Fruit fly (Drosophila melanogaster): ENCODE data around the gene Yip1d1.

Gene Yip1d1

DNA sequence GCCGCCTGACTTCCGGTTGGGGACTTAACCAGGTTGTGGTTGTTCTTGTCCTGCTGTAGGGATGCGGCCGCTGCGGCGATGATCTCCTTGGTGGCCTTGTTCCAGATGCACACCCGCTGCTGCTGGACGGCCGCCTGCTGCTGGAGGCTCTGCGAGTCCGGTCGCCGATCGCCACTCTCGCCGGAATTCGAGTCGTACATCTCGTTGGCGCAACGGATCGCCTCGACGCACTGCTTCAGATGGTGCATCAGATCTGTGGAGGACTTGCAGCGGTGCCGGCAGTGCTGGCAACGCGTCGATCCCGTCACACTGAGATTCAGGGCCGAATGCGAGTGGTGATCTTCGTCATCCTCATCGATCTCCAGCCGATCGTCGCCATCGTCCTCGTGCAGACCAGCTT is 28.5 kb upstream of the Yip1d1 start:
- no peak for TF ChIP-seq woc (GFP tag; optimal IDR thresholded peaks at IDR 0.05)
- no peak for TF ChIP-seq OdsH (GFP tag; optimal IDR thresholded peaks at IDR 0.05)
- TF ChIP-seq HLH106 (tag; optimal IDR thresholded peaks at IDR 0.05): no peak
- TF ChIP-seq dmrt93B (GFP tag; optimal IDR thresholded peaks at IDR 0.05): no peak
- TF ChIP-seq GATAd (GFP tag; optimal IDR thresholded peaks at IDR 0.05): no peak

DNA sequence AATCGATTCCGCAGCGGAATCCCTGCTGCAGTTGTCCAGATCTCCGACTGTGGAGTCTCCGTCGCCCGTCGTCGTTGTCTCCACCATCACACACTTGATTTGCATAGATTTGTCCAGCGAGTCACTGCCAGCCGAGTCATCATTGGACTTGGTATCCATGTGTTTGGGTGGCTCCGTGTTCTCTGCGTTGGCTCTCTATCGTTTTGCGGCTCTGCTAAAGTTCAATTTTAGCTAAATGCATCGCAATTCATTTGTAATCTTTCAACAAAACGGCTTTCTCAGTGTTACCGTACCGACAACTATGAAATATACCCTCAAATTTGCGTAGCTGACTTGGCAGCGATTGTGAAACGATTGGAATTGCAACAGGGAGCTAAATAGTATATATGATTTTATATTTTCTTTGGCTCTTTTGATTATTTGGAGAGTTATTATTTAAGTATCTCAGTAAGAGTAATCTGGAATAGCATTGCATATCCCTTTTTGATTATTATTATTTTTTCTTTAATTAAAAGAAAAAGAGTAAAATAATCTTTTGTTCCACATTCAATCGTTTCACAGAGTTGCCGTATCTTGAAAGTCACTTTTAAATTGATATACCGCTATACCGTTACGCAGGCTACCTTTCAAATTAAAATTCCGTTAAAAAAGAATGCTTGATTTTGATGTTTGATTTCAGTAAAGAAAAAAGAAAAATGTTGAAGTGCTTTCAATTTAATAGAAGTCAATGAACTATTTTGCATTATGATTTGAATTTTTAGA is 20.8 kb upstream of the Yip1d1 start, which contains the start of gene CG9933:
CG9933 (minus strand) TSS at position 293 of the 762 bp plus-strand sequence.
- no peak for TF ChIP-seq Hnf4 (GFP tag; optimal IDR thresholded peaks at IDR 0.05)
- TF ChIP-seq Dif (GFP tag; optimal IDR thresholded peaks at IDR 0.05; ENCODE audit: partially characterized antibody): no peak
- no peak for TF ChIP-seq usp (GFP tag; optimal IDR thresholded peaks at IDR 0.05)
- no peak for TF ChIP-seq dsf (GFP tag; optimal IDR thresholded peaks at IDR 0.05; ENCODE audit: borderline replicate concordance)
- no peak for TF ChIP-seq lola (GFP tag; optimal IDR thresholded peaks at IDR 0.05)
- no peak for TF ChIP-seq Mio (GFP tag; optimal IDR thresholded peaks at IDR 0.05)
- TF ChIP-seq Sp1 (GFP tag; optimal IDR thresholded peaks at IDR 0.05): no peak

DNA sequence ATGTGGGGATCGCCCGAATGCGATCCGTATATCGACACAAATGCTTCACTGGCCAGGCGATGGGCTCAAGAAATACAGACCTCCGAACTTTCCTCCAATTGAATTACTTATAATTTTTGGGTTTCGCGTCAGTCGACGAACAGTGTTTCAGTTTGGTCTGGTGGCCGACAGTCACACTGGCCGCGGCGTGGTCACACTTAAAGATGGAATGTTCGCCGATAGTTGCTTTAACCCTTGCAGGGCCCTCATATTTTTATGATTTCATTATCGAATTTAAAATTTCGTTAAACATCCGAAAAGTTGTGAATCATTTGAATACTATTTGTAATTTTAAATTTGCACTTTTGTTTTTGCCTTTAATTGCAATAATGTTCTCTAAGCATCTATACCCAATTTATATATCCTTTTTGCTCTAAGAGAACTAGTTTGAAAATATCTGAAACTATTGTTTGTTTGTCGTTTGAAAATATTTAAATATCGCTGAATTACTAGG is 18.6 kb upstream of the Yip1d1 start, which contains the start of gene Ube4B:
Ube4B (minus strand) TSS at position 443 of the 493 bp plus-strand sequence.
- no peak for TF ChIP-seq brk (GFP tag; optimal IDR thresholded peaks at IDR 0.05)
- TF ChIP-seq dmrt93B (GFP tag; optimal IDR thresholded peaks at IDR 0.05): no peak
- TF ChIP-seq Mio (GFP tag; optimal IDR thresholded peaks at IDR 0.05): no peak
- no peak for TF ChIP-seq dl (GFP tag; optimal IDR thresholded peaks at IDR 0.05; ENCODE audit: insufficient read depth in 1 of 2, partially characterized antibody in 2 of 2)
- no peak for TF ChIP-seq Abd-B (GFP tag; optimal IDR thresholded peaks at IDR 0.05)
- TF ChIP-seq CG9705 (GFP tag; optimal IDR thresholded peaks at IDR 0.05): peak; percentile 49
- no peak for TF ChIP-seq Rel (GFP tag; optimal IDR thresholded peaks at IDR 0.05)
- peak; percentile 59 for TF ChIP-seq Rel (tag; optimal IDR thresholded peaks at IDR 0.05)
- no peak for TF ChIP-seq Dfd (GFP tag; optimal IDR thresholded peaks at IDR 0.05)
- no peak for TF ChIP-seq jim (GFP tag; optimal IDR thresholded peaks at IDR 0.05)
- TF ChIP-seq CrebA (GFP tag; optimal IDR thresholded peaks at IDR 0.05; ENCODE audit: borderline replicate concordance): no peak
- TF ChIP-seq pan (optimal IDR thresholded peaks at IDR 0.05): no peak
- TF ChIP-seq OdsH (GFP tag; optimal IDR thresholded peaks at IDR 0.05): peak; percentile 6
- TF ChIP-seq HLH106 (tag; optimal IDR thresholded peaks at IDR 0.05): peak; percentile 71
- TF ChIP-seq Vsx2 (GFP tag; optimal IDR thresholded peaks at IDR 0.05; ENCODE audit: partially characterized antibody): no peak
- no peak for TF ChIP-seq lola (GFP tag; optimal IDR thresholded peaks at IDR 0.05)
- TF ChIP-seq Myc (optimal IDR thresholded peaks at IDR 0.05): no peak
- no peak for TF ChIP-seq Hnf4 (GFP tag; optimal IDR thresholded peaks at IDR 0.05)
- TF ChIP-seq Hr83 (GFP tag; optimal IDR thresholded peaks at IDR 0.05; ENCODE audit: poor library complexity, severe bottlenecking): peak; percentile 83
- no peak for TF ChIP-seq Jra (GFP tag; optimal IDR thresholded peaks at IDR 0.05)
- TF ChIP-seq ey (GFP tag; optimal IDR thresholded peaks at IDR 0.05): peak; percentile 40
- no peak for TF ChIP-seq GATAd (GFP tag; optimal IDR thresholded peaks at IDR 0.05)
- TF ChIP-seq foxo (GFP tag; optimal IDR thresholded peaks at IDR 0.05): peak in 1 of 2 experiments; percentile 71
- peak; percentile 56 for TF ChIP-seq fru (GFP tag; optimal IDR thresholded peaks at IDR 0.05)
- peak; percentile 25 for TF ChIP-seq woc (GFP tag; optimal IDR thresholded peaks at IDR 0.05)
- peak; percentile 68 for TF ChIP-seq h (GFP tag; optimal IDR thresholded peaks at IDR 0.05)
- TF ChIP-seq br (GFP tag; optimal IDR thresholded peaks at IDR 0.05): no peak
- TF ChIP-seq psq (GFP tag; optimal IDR thresholded peaks at IDR 0.05): peak; percentile 38
- peak; percentile 62 for TF ChIP-seq Sp1 (GFP tag; optimal IDR thresholded peaks at IDR 0.05)
- no peak for TF ChIP-seq Dif (GFP tag; optimal IDR thresholded peaks at IDR 0.05; ENCODE audit: partially characterized antibody)
- TF ChIP-seq rgr (GFP tag; optimal IDR thresholded peaks at IDR 0.05): peak; percentile 65
- no peak for TF ChIP-seq N (GFP tag; optimal IDR thresholded peaks at IDR 0.05)
- no peak for TF ChIP-seq dsf (GFP tag; optimal IDR thresholded peaks at IDR 0.05; ENCODE audit: borderline replicate concordance)
- TF ChIP-seq tai (GFP tag; optimal IDR thresholded peaks at IDR 0.05): no peak
- peak; percentile 44 for TF ChIP-seq sv (GFP tag; optimal IDR thresholded peaks at IDR 0.05)
- TF ChIP-seq CG32264 (GFP tag; optimal IDR thresholded peaks at IDR 0.05): peak; percentile 9
- no peak for TF ChIP-seq sage (GFP tag; optimal IDR thresholded peaks at IDR 0.05)
- TF ChIP-seq Hr78 (GFP tag; optimal IDR thresholded peaks at IDR 0.05): no peak
- TF ChIP-seq usp (GFP tag; optimal IDR thresholded peaks at IDR 0.05): no peak
